Worm (Caenorhabditis elegans) whole organism, mixed stage, embryonic: ENCODE data around the gene ilcr-2.

Experiments used
- ces-1 ChIP-seq: fragments of 150-350 bp; optimal IDR thresholded peaks from 2 replicates; lab custom pipeline; 2014; ENCODE audit warnings: missing biosample characterization, missing genetic modification reagents, missing genetic modification characterization
- elt-1 ChIP-seq: sonication (generic microtip); optimal IDR thresholded peaks from 2 replicates; lab custom pipeline; 2017; ENCODE audit warnings: missing genetic modification characterization, mild to moderate bottlenecking, missing compliant biosample characterization, antibody characterized with exemption, moderate library complexity, borderline replicate concordance; ENCODE audit not compliant: insufficient read depth
- elt-3 ChIP-seq: fragments of 150-350 bp; optimal IDR thresholded peaks from 2 replicates; lab custom pipeline; 2014; ENCODE audit warnings: missing biosample characterization, missing genetic modification characterization
- lsy-2 ChIP-seq: fragments of 150-350 bp; optimal IDR thresholded peaks from 2 replicates; lab custom pipeline; 2014; ENCODE audit warnings: missing biosample characterization, missing genetic modification characterization
- snpc-4 ChIP-seq: fragments of 150-350 bp; optimal IDR thresholded peaks from 2 replicates; lab custom pipeline; 2014; ENCODE audit warnings: missing biosample characterization, missing genetic modification characterization
- sptf-1 ChIP-seq: sonication (generic microtip); optimal IDR thresholded peaks from 2 replicates; lab custom pipeline; 2017; ENCODE audit warnings: mild to moderate bottlenecking, missing genetic modification characterization, moderate library complexity, missing compliant biosample characterization
- unc-39 ChIP-seq: fragments of 150-350 bp; optimal IDR thresholded peaks from 2 replicates; lab custom pipeline; 2014; ENCODE audit warnings: missing biosample characterization, missing genetic modification characterization
- unc-62 ChIP-seq: fragments of 150-350 bp; optimal IDR thresholded peaks from 2 replicates; lab custom pipeline; 2014; ENCODE audit warnings: missing biosample characterization, missing genetic modification reagents, missing genetic modification characterization

DNA sequence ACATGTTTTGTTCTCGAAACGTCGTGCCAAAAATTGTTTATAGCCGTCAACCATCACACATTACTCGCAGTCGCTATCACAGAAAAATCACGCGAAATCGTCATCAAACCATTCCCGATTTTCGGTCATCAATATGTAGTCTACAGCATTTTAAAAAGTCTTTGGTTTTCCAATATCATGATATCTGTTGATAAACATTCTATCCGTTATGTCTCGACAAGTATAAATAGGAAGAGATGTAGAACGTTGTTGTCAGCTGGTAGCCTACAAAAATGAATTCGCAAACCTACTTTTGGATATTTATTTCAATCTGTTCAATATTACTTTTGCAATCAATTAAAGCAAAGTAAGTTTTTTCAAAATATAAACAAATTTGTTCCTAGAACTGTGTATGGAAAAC, 21.3 kb downstream of the ilcr-2 start, which contains the start of gene F12A10.1:
- TF ChIP-seq snpc-4 (tag; lab: Kevin White, UChicago) (no peak), elt-3 (no peak), ces-1 (GFP tag; lab: Kevin White, UChicago) (no peak), unc-62 (GFP tag; lab: Kevin White, UChicago) (no peak), elt-1 (tag; lab: Kevin White, UChicago) (no peak), lsy-2 (tag; lab: Kevin White, UChicago) (no peak), unc-39 (no peak), sptf-1 (tag; lab: Kevin White, UChicago) (no peak)
